Fruit fly (Drosophila melanogaster) whole organism, prepupa: Measurements from ENCODE around the gene CG13675.

Experiments used
- Blimp-1 ChIP-seq: fragments of 200-800 bp; sonication (Bioruptor generic); optimal IDR thresholded peaks from 3 replicates; lab custom pipeline; 2017; ENCODE audit warnings: missing biosample characterization, missing genetic modification characterization, mild to moderate bottlenecking, moderate library complexity, missing genetic modification reagents
- CG10669 ChIP-seq: fragments of 200-800 bp; sonication (Bioruptor generic); optimal IDR thresholded peaks from 3 replicates; lab custom pipeline; 2018; ENCODE audit warnings: missing biosample characterization, mild to moderate bottlenecking, missing genetic modification characterization, moderate library complexity
- CG11294 ChIP-seq: fragments of 200-800 bp; sonication (Bioruptor generic); IDR thresholded peaks from 2 replicates; pipeline ENCODE4 v1.3.6; 2022; ENCODE audit warnings: missing biosample characterization, missing genetic modification characterization
- CG11762 ChIP-seq: fragments of 200-800 bp; sonication (Bioruptor generic); optimal IDR thresholded peaks from 3 replicates; lab custom pipeline; 2016; ENCODE audit warnings: missing biosample characterization, missing genetic modification characterization; ENCODE audit not compliant: insufficient read depth
- CG11902 ChIP-seq: fragments of 200-800 bp; sonication (Bioruptor generic); optimal IDR thresholded peaks from 3 replicates; lab custom pipeline; 2016; ENCODE audit warnings: missing biosample characterization, missing genetic modification characterization
- CG15336 ChIP-seq: fragments of 200-800 bp; sonication (Bioruptor generic); IDR thresholded peaks from 2 replicates; pipeline ENCODE4 v1.3.6; 2022; ENCODE audit warnings: missing biosample characterization, missing genetic modification characterization
- CG3032 ChIP-seq: fragments of 200-800 bp; optimal IDR thresholded peaks from 2 replicates; lab custom pipeline; 2019; ENCODE audit warnings: missing biosample characterization, mild to moderate bottlenecking, missing genetic modification characterization, moderate library complexity
- CG32006 ChIP-seq: fragments of 200-800 bp; sonication (Bioruptor generic); optimal IDR thresholded peaks from 3 replicates; lab custom pipeline; 2017; ENCODE audit warnings: missing biosample characterization, mild to moderate bottlenecking, missing genetic modification characterization
- CG34406 ChIP-seq: fragments of 200-800 bp; sonication (Bioruptor generic); optimal IDR thresholded peaks from 3 replicates; lab custom pipeline; 2016; ENCODE audit warnings: missing biosample characterization, missing genetic modification characterization
- CG4318 ChIP-seq: fragments of 200-800 bp; sonication (Bioruptor generic); optimal IDR thresholded peaks from 3 replicates; lab custom pipeline; 2017; ENCODE audit warnings: missing biosample characterization, mild to moderate bottlenecking, missing genetic modification characterization
- CG6792 ChIP-seq: fragments of 200-800 bp; sonication (Bioruptor generic); optimal IDR thresholded peaks from 3 replicates; lab custom pipeline; 2016; ENCODE audit warnings: missing biosample characterization, missing genetic modification characterization
- CG6808 ChIP-seq: fragments of 200-800 bp; sonication (Bioruptor generic); optimal IDR thresholded peaks from 3 replicates; lab custom pipeline; 2017; ENCODE audit warnings: missing biosample characterization, missing genetic modification characterization, mild to moderate bottlenecking, moderate library complexity, missing genetic modification reagents
- CG7368 ChIP-seq: fragments of 200-800 bp; sonication (Bioruptor generic); optimal IDR thresholded peaks from 3 replicates; lab custom pipeline; 2016; ENCODE audit warnings: missing biosample characterization, missing genetic modification characterization
- CG8119 ChIP-seq: fragments of 200-800 bp; sonication (Bioruptor generic); IDR thresholded peaks from 3 replicates; pipeline ENCODE4 v1.3.6; 2022; ENCODE audit warnings: missing biosample characterization, missing genetic modification characterization
- Eip75B ChIP-seq: fragments of 200-800 bp; sonication (Bioruptor generic); optimal IDR thresholded peaks from 3 replicates; lab custom pipeline; 2016; ENCODE audit warnings: missing biosample characterization, missing genetic modification characterization
- Eip78C ChIP-seq: fragments of 200-800 bp; sonication (Bioruptor generic); peaks from one replicate; lab custom pipeline; 2016; ENCODE audit warnings: missing biosample characterization, missing genetic modification characterization
- Eip93F ChIP-seq: fragments of 200-800 bp; sonication (Bioruptor generic); optimal IDR thresholded peaks from 2 replicates; lab custom pipeline; 2016; ENCODE audit warnings: missing biosample characterization, mild to moderate bottlenecking, missing genetic modification characterization
- Ets96B ChIP-seq: fragments of 200-800 bp; optimal IDR thresholded peaks from 2 replicates; lab custom pipeline; 2019; ENCODE audit warnings: missing biosample characterization, mild to moderate bottlenecking, missing genetic modification characterization, moderate library complexity
- Hr38 ChIP-seq: sonication (Bioruptor generic); optimal IDR thresholded peaks from 2 replicates; lab custom pipeline; 2016; ENCODE audit warnings: missing biosample characterization, missing genetic modification characterization
- Hr39 ChIP-seq: fragments of 200-800 bp; sonication (Bioruptor generic); optimal IDR thresholded peaks from 2 replicates; lab custom pipeline; 2016; ENCODE audit warnings: missing biosample characterization, missing genetic modification characterization
- OdsH ChIP-seq: fragments of 200-800 bp; sonication (Bioruptor generic); optimal IDR thresholded peaks from 3 replicates; lab custom pipeline; 2016; ENCODE audit warnings: missing biosample characterization, missing genetic modification characterization
- Smox ChIP-seq: fragments of 200-800 bp; sonication (Bioruptor generic); optimal IDR thresholded peaks from 3 replicates; lab custom pipeline; 2016; ENCODE audit warnings: missing biosample characterization, missing genetic modification characterization
- achi ChIP-seq: fragments of 200-800 bp; sonication (Bioruptor generic); optimal IDR thresholded peaks from 3 replicates; lab custom pipeline; 2016; ENCODE audit warnings: missing biosample characterization, missing genetic modification characterization
- acj6 ChIP-seq: fragments of 200-800 bp; sonication (Bioruptor generic); optimal IDR thresholded peaks from 3 replicates; lab custom pipeline; 2016; ENCODE audit warnings: missing biosample characterization, missing genetic modification characterization
- cyc ChIP-seq: fragments of 200-800 bp; sonication (Bioruptor generic); optimal IDR thresholded peaks from 3 replicates; lab custom pipeline; 2016; ENCODE audit warnings: missing biosample characterization, missing genetic modification characterization
- eg ChIP-seq: fragments of 200-800 bp; sonication (Bioruptor generic); IDR thresholded peaks from 3 replicates; pipeline ENCODE4 v1.3.6; 2022; ENCODE audit warnings: missing biosample characterization, missing genetic modification characterization
- esn ChIP-seq: fragments of 200-800 bp; sonication (Bioruptor generic); optimal IDR thresholded peaks from 2 replicates; lab custom pipeline; 2016; ENCODE audit warnings: missing biosample characterization, mild to moderate bottlenecking, missing genetic modification characterization, moderate library complexity
- net ChIP-seq: fragments of 200-800 bp; sonication (Bioruptor generic); optimal IDR thresholded peaks from 3 replicates; lab custom pipeline; 2016; ENCODE audit warnings: missing biosample characterization, missing genetic modification characterization
- pdm3 ChIP-seq: fragments of 200-800 bp; sonication (Bioruptor generic); optimal IDR thresholded peaks from 3 replicates; lab custom pipeline; 2016; ENCODE audit warnings: missing biosample characterization, missing genetic modification characterization
- salr ChIP-seq, 2 experiments: fragments of 200-800 bp; sonication (Bioruptor generic); optimal IDR thresholded peaks; 3 replicates each; lab custom pipeline; 2016 to 2018; ENCODE audit warnings: missing biosample characterization in 2 of 2, missing genetic modification characterization in 2 of 2, mild to moderate bottlenecking in 1 of 2
- spab ChIP-seq: fragments of 200-800 bp; sonication (Bioruptor generic); optimal IDR thresholded peaks from 2 replicates; lab custom pipeline; 2017; ENCODE audit warnings: missing biosample characterization, mild to moderate bottlenecking, missing genetic modification characterization, missing genetic modification reagents
- ss ChIP-seq, 2 experiments: fragments of 200-800 bp; sonication (Bioruptor generic); optimal IDR thresholded peaks; 2 replicates in 1 of 2; 3 replicates in 1 of 2; lab custom pipeline; 2017 to 2018; ENCODE audit warnings: mild to moderate bottlenecking in 2 of 2, missing biosample characterization in 2 of 2, missing genetic modification characterization in 2 of 2, moderate library complexity in 1 of 2
- svp ChIP-seq: fragments of 200-800 bp; sonication (Bioruptor generic); peaks from one replicate; lab custom pipeline; 2016; ENCODE audit warnings: missing biosample characterization, missing genetic modification characterization
- vri ChIP-seq: fragments of 200-800 bp; sonication (Bioruptor generic); optimal IDR thresholded peaks from 3 replicates; lab custom pipeline; 2016; ENCODE audit warnings: missing biosample characterization, mild to moderate bottlenecking, missing genetic modification characterization

The CG13675 gene

dm6 chr3L:8197779-8198279 is 32.5 kb upstream of the CG13675 start, which contains the start of the genes UbcE2M and Dhps (continued):
- peak; percentile 20 for TF ChIP-seq achi (GFP tag; lab: Kevin White, UChicago)
- no peak for TF ChIP-seq net (GFP tag; lab: Kevin White, UChicago)
- TF ChIP-seq salr (GFP tag; optimal IDR thresholded peaks at IDR 0.05; lab: Kevin White, UChicago): peak in 1 of 2 experiments; percentile 6
- peak; percentile 28 for TF ChIP-seq CG32006
- TF ChIP-seq CG4318 (GFP tag; lab: Kevin White, UChicago): no peak
- TF ChIP-seq CG6792: peak; percentile 41
- TF ChIP-seq Ets96B: peak; percentile 65
- peak; percentile 69 for TF ChIP-seq cyc (GFP tag; lab: Kevin White, UChicago)
- TF ChIP-seq CG11294: peak; percentile 11; the same call in 1 of the 2 replicates
- TF ChIP-seq eg (GFP tag; lab: Robert Waterston, UW): peak; percentile 72; the same call in 2 of the 3 replicates
- peak; percentile 67 for TF ChIP-seq acj6 (GFP tag; lab: Kevin White, UChicago)

DNA sequence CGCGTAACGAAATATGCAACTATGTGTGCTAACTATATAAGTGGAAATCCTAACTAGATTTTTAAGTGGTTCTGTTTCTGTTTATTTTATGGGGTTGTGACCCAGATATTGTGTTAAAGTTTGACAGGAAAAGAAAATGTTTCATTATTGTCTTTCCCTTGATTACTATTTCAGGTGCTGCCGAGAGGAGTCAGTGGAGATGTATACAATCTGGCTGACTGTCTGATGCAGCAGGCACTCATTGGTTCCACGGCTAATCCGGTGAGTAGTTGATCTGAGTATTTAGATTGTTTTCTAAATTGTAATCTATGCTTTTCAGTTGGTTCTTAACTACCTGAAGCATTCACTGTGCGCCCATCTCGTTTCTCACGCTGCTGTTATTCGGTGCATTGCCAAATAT is 27.7 kb upstream of the CG13675 start, which contains the start of gene CG7387:
Gene CG7387 (minus strand): TSS at position 101 of the 400 bp plus-strand sequence.
- no peak for TF ChIP-seq Blimp-1 (GFP tag; lab: Kevin White, UChicago)
- no peak for TF ChIP-seq CG11762 (GFP tag; lab: Kevin White, UChicago)
- no peak for TF ChIP-seq esn
- TF ChIP-seq CG6808 (GFP tag; lab: Kevin White, UChicago): no peak
- no peak for TF ChIP-seq OdsH (GFP tag; lab: Kevin White, UChicago)
- TF ChIP-seq Hr39 (GFP tag; lab: Kevin White, UChicago): no peak
- TF ChIP-seq pdm3 (GFP tag; lab: Kevin White, UChicago): no peak
- TF ChIP-seq CG34406 (GFP tag; lab: Kevin White, UChicago): no peak
- TF ChIP-seq CG8119: no peak
- TF ChIP-seq Eip78C (GFP tag; lab: Kevin White, UChicago): no peak
- TF ChIP-seq acj6 (GFP tag; lab: Kevin White, UChicago): no peak
- TF ChIP-seq CG15336 (GFP tag; lab: Robert Waterston, UW): no peak
- no peak for TF ChIP-seq Hr38 (GFP tag; lab: Kevin White, UChicago)
- no peak for TF ChIP-seq Eip75B
- no peak for TF ChIP-seq Smox (GFP tag; lab: Kevin White, UChicago)
- TF ChIP-seq spab (GFP tag; lab: Kevin White, UChicago): no peak
- TF ChIP-seq CG4318 (GFP tag; lab: Kevin White, UChicago): no peak
- no peak for TF ChIP-seq CG10669
- TF ChIP-seq CG11902 (GFP tag; lab: Kevin White, UChicago): no peak
- TF ChIP-seq CG7368 (GFP tag; lab: Kevin White, UChicago): no peak
- TF ChIP-seq, all 60 proteins: peak for 0

- TF ChIP-seq esn (peak; percentile 21), CG3032 (tag; lab: Kevin White, UChicago) (peak; percentile 0), Blimp-1 (GFP tag; lab: Kevin White, UChicago) (no peak)
Observed at dm6 chr3L:8191042-8191613, 25.8 kb upstream of the CG13675 start, which contains the start of gene MED24. MED24 (plus strand) TSS chr3L:8191270.

dm6 chr3L:8189234-8189633 is 23.9 kb upstream of the CG13675 start:
- no peak for TF ChIP-seq CG11762 (GFP tag; lab: Kevin White, UChicago)
- no peak for TF ChIP-seq CG7368 (GFP tag; lab: Kevin White, UChicago)
- TF ChIP-seq esn: no peak
- no peak for TF ChIP-seq spab (GFP tag; lab: Kevin White, UChicago)
- TF ChIP-seq vri: no peak
- no peak for TF ChIP-seq Ets96B
- no peak for TF ChIP-seq Eip75B
- TF ChIP-seq svp: no peak
- no peak for TF ChIP-seq ss (GFP tag; optimal IDR thresholded peaks at IDR 0.05; lab: Kevin White, UChicago)
- TF ChIP-seq salr (GFP tag; optimal IDR thresholded peaks at IDR 0.05; lab: Kevin White, UChicago): no peak
- TF ChIP-seq Eip93F (GFP tag; lab: Kevin White, UChicago): no peak
- no peak for TF ChIP-seq Hr38 (GFP tag; lab: Kevin White, UChicago)
- TF ChIP-seq, all 60 proteins: peak for 0
